Worm (Caenorhabditis elegans) whole organism, L2 larva: ENCODE measurements around the gene Y116A8C.37.

ENCODE experiments used
- ceh-16 ChIP-seq: fragments of 150-350 bp; optimal IDR thresholded peaks from 2 replicates; lab custom pipeline; 2014; ENCODE audit warnings: missing biosample characterization, missing genetic modification characterization
- elt-3 ChIP-seq: sonication (generic microtip); optimal IDR thresholded peaks from 2 replicates; lab custom pipeline; 2017; ENCODE audit warnings: missing biosample characterization, missing genetic modification characterization
- fos-1 ChIP-seq: fragments of 150-350 bp; optimal IDR thresholded peaks from 2 replicates; lab custom pipeline; 2014; ENCODE audit warnings: missing biosample characterization, missing genetic modification characterization
- lsy-2 ChIP-seq, 2 experiments: fragments of 150-350 bp in 1 of 2; sonication (generic microtip) in 1 of 2; optimal IDR thresholded peaks; 2 replicates each; lab custom pipeline; 2014 to 2017; ENCODE audit warnings: missing biosample characterization in 2 of 2, missing genetic modification characterization in 2 of 2
- nhr-11 ChIP-seq: fragments of 150-350 bp; optimal IDR thresholded peaks from 2 replicates; lab custom pipeline; 2014; ENCODE audit warnings: missing biosample characterization, missing genetic modification characterization
- nhr-23 ChIP-seq: fragments of 150-350 bp; optimal IDR thresholded peaks from 2 replicates; lab custom pipeline; 2014; ENCODE audit warnings: missing biosample characterization, missing genetic modification reagents, missing genetic modification characterization
- skn-1 ChIP-seq: sonication (generic microtip); optimal IDR thresholded peaks from 2 replicates; lab custom pipeline; 2017; ENCODE audit warnings: missing biosample characterization, missing genetic modification characterization
- sma-9 ChIP-seq, 2 experiments: fragments of 150-350 bp in 1 of 2; sonication (generic microtip) in 1 of 2; optimal IDR thresholded peaks; 2 replicates each; lab custom pipeline; 2014 to 2016; ENCODE audit warnings: missing genetic modification characterization in 2 of 2, mild to moderate bottlenecking in 1 of 2, missing biosample characterization in 1 of 2, missing compliant biosample characterization in 1 of 2, missing genetic modification reagents in 1 of 2, moderate library complexity in 1 of 2
- unc-39 ChIP-seq: fragments of 150-350 bp; optimal IDR thresholded peaks from 2 replicates; lab custom pipeline; 2014; ENCODE audit warnings: missing biosample characterization, missing genetic modification characterization
- ztf-11 ChIP-seq: sonication (generic microtip); optimal IDR thresholded peaks from 2 replicates; lab custom pipeline; 2017; ENCODE audit warnings: missing biosample characterization, missing genetic modification characterization

ce11 chrIV:17121058-17121773 lies 9.7 kb downstream of the Y116A8C.37 start:
- TF ChIP-seq nhr-23 (tag; lab: Kevin White, UChicago) = no peak
- no peak for TF ChIP-seq ceh-16 (tag; lab: Kevin White, UChicago)
- no peak for TF ChIP-seq fos-1 (tag; lab: Kevin White, UChicago)
- no peak for TF ChIP-seq elt-3
- no peak for TF ChIP-seq sma-9 (GFP tag; optimal IDR thresholded peaks at IDR 0.05; lab: Kevin White, UChicago)
- no peak for TF ChIP-seq sma-9 (tag; optimal IDR thresholded peaks at IDR 0.05; lab: Kevin White, UChicago)
- no peak for TF ChIP-seq nhr-11 (tag; lab: Kevin White, UChicago)
- TF ChIP-seq lsy-2 (tag; optimal IDR thresholded peaks at IDR 0.05; lab: Kevin White, UChicago) = no peak
- no peak for TF ChIP-seq ztf-11 (tag; lab: Kevin White, UChicago)
- TF ChIP-seq skn-1 = no peak
- TF ChIP-seq unc-39 (tag; lab: Kevin White, UChicago) = no peak
